Worm (Caenorhabditis elegans): ENCODE measurements around the gene cfap-20.

The cfap-20 gene

ce11 chrIII:3542105-3542504, 4.8 kb upstream of the cfap-20 start (continued):
- TF ChIP-seq nhr-12 (tag; optimal IDR thresholded peaks at IDR 0.05) = no peak
- TF ChIP-seq ztf-1 (GFP tag; conservative IDR thresholded peaks at IDR 0.05) = no peak
- TF ChIP-seq unc-39 (tag; optimal IDR thresholded peaks at IDR 0.05) = no peak
- TF ChIP-seq nhr-10 (tag; optimal IDR thresholded peaks at IDR 0.05) = no peak
- no peak for TF ChIP-seq nhr-23 (tag; optimal IDR thresholded peaks at IDR 0.05)
- peak; percentile 22 for TF ChIP-seq nhr-129 (tag; optimal IDR thresholded peaks at IDR 0.05)
- TF ChIP-seq peb-1 (tag; optimal IDR thresholded peaks at IDR 0.05) = no peak
- no peak for TF ChIP-seq mdl-1 (tag; optimal IDR thresholded peaks at IDR 0.05)
- TF ChIP-seq nhr-21 (tag; optimal IDR thresholded peaks at IDR 0.05) = no peak
- TF ChIP-seq lin-39 (tag; optimal IDR thresholded peaks at IDR 0.05) = no peak
- TF ChIP-seq alr-1 (tag; optimal IDR thresholded peaks at IDR 0.05) = no peak
- no peak for TF ChIP-seq mab-5 (tag; optimal IDR thresholded peaks at IDR 0.05)
- peak; percentile 35 for TF ChIP-seq C34F6.9 (tag; optimal IDR thresholded peaks at IDR 0.05)
- no peak for TF ChIP-seq nhr-237 (tag; optimal IDR thresholded peaks at IDR 0.05)
- no peak for TF ChIP-seq lin-11 (tag; optimal IDR thresholded peaks at IDR 0.05)
- peak; percentile 1 for TF ChIP-seq sem-4 (tag; optimal IDR thresholded peaks at IDR 0.05)
- TF ChIP-seq nhr-25 (tag; optimal IDR thresholded peaks at IDR 0.05) = no peak
- TF ChIP-seq nhr-11 (tag; optimal IDR thresholded peaks at IDR 0.05) = no peak
- TF ChIP-seq ztf-4 (tag; optimal IDR thresholded peaks at IDR 0.05) = no peak

- TF ChIP-seq unc-55 (GFP tag; optimal IDR thresholded peaks at IDR 0.05) (no peak), aly-2 (tag; optimal IDR thresholded peaks at IDR 0.05) (no peak), alr-1 (tag; optimal IDR thresholded peaks at IDR 0.05) (no peak), unc-39 (tag; optimal IDR thresholded peaks at IDR 0.05) (no peak), skn-1 (tag; optimal IDR thresholded peaks at IDR 0.05) (no peak), snpc-4 (tag; optimal IDR thresholded peaks at IDR 0.05) (no peak), nhr-10 (tag; optimal IDR thresholded peaks at IDR 0.05) (no peak), F13H6.1 (tag; optimal IDR thresholded peaks at IDR 0.05) (no peak), lin-11 (tag; optimal IDR thresholded peaks at IDR 0.05) (no peak), mdl-1 (tag; optimal IDR thresholded peaks at IDR 0.05) (no peak)
Measured at ce11 chrIII:3541539-3541938, 4.2 kb upstream of the cfap-20 start, which contains the start of gene ben-1. Gene ben-1, minus strand, starts transcription at chrIII:3541639.

- TF ChIP-seq ztf-4 (tag; optimal IDR thresholded peaks at IDR 0.05) = no peak
Measured at ce11 chrIII:3541093-3541492, 3.8 kb upstream of the cfap-20 start.

- peak; percentile 68 for TF ChIP-seq lin-13 (GFP tag; optimal IDR thresholded peaks at IDR 0.05)
- TF ChIP-seq gmeb-1 (tag; optimal IDR thresholded peaks at IDR 0.05) = peak; percentile 55
- TF ChIP-seq fos-1 (tag; optimal IDR thresholded peaks at IDR 0.05) = peak; percentile 47
- TF ChIP-seq nhr-23 (tag; optimal IDR thresholded peaks at IDR 0.05) = no peak
- peak; percentile 17 for TF ChIP-seq nhr-21 (tag; optimal IDR thresholded peaks at IDR 0.05)
- peak; percentile 34 for TF ChIP-seq sma-9 (GFP tag; optimal IDR thresholded peaks at IDR 0.05)
- no peak for TF ChIP-seq sma-9 (tag; optimal IDR thresholded peaks at IDR 0.05)
- TF ChIP-seq C34F6.9 (tag; optimal IDR thresholded peaks at IDR 0.05) = peak; percentile 84
- TF ChIP-seq F13H6.1 (tag; optimal IDR thresholded peaks at IDR 0.05) = peak; percentile 8
- no peak for TF ChIP-seq sem-4 (tag; optimal IDR thresholded peaks at IDR 0.05)
- TF ChIP-seq crh-2 (tag; optimal IDR thresholded peaks at IDR 0.05) = peak; percentile 37
- TF ChIP-seq lsy-2 (tag; optimal IDR thresholded peaks at IDR 0.05) = peak; percentile 14 to 77
- peak; percentile 23 for TF ChIP-seq nhr-129 (tag; optimal IDR thresholded peaks at IDR 0.05)
- TF ChIP-seq unc-55 (GFP tag; optimal IDR thresholded peaks at IDR 0.05) = peak; percentile 83
- TF ChIP-seq sma-3 (GFP tag; optimal IDR thresholded peaks at IDR 0.05) = peak; percentile 78
- TF ChIP-seq nhr-237 (tag; optimal IDR thresholded peaks at IDR 0.05) = no peak
Measured at ce11 chrIII:3540424-3540823, 3.1 kb upstream of the cfap-20 start.

ce11 chrIII:3539499-3539898, 2.2 kb upstream of the cfap-20 start:
- no peak for TF ChIP-seq elt-1 (tag; optimal IDR thresholded peaks at IDR 0.05)
- no peak for TF ChIP-seq unc-55 (GFP tag; optimal IDR thresholded peaks at IDR 0.05)
- TF ChIP-seq ceh-82 (tag; optimal IDR thresholded peaks at IDR 0.05) = no peak

- TF ChIP-seq lin-39 (tag; optimal IDR thresholded peaks at IDR 0.05) = no peak
- no peak for TF ChIP-seq nhr-11 (tag; optimal IDR thresholded peaks at IDR 0.05)
- no peak for TF ChIP-seq gmeb-1 (tag; optimal IDR thresholded peaks at IDR 0.05)
- no peak for TF ChIP-seq sem-4 (tag; optimal IDR thresholded peaks at IDR 0.05)
- no peak for TF ChIP-seq ceh-82 (tag; optimal IDR thresholded peaks at IDR 0.05)
- TF ChIP-seq alr-1 (tag; optimal IDR thresholded peaks at IDR 0.05) = no peak
- no peak for TF ChIP-seq egl-27 (tag; optimal IDR thresholded peaks at IDR 0.05)
- TF ChIP-seq elt-3 (tag; optimal IDR thresholded peaks at IDR 0.05) = no peak
- no peak for TF ChIP-seq unc-55 (GFP tag; optimal IDR thresholded peaks at IDR 0.05)
- TF ChIP-seq unc-39 (tag; optimal IDR thresholded peaks at IDR 0.05) = no peak
- no peak for TF ChIP-seq ztf-1 (GFP tag; conservative IDR thresholded peaks at IDR 0.05)
- no peak for TF ChIP-seq nhr-77 (tag; optimal IDR thresholded peaks at IDR 0.05)
- no peak for TF ChIP-seq lin-13 (GFP tag; optimal IDR thresholded peaks at IDR 0.05)
- TF ChIP-seq nhr-6 (tag; optimal IDR thresholded peaks at IDR 0.05) = no peak
- no peak for TF ChIP-seq ztf-4 (tag; optimal IDR thresholded peaks at IDR 0.05)
- TF ChIP-seq sma-3 (GFP tag; optimal IDR thresholded peaks at IDR 0.05) = no peak
Measured at ce11 chrIII:3534185-3534584, 3.1 kb downstream of the cfap-20 start.

Data from whole organism, L2 larva.